Fruit fly (Drosophila melanogaster) whole organism, embryonic: Measurements from ENCODE around the gene Cyt-b5-r.

Source experiments
- CG4854 ChIP-seq: fragments of 200-800 bp; sonication (Bioruptor generic); optimal IDR thresholded peaks from 2 replicates; lab custom pipeline; 2016; ENCODE audit warnings: missing biosample characterization, missing genetic modification characterization, inconsistent platforms
- CG7839 ChIP-seq: fragments of 200-800 bp; sonication (Bioruptor generic); optimal IDR thresholded peaks from 3 replicates; lab custom pipeline; 2018; ENCODE audit warnings: missing biosample characterization, mild to moderate bottlenecking, missing genetic modification characterization, moderate library complexity
- CG9215 ChIP-seq: fragments of 200-800 bp; sonication (Bioruptor generic); IDR thresholded peaks from 2 replicates; pipeline ENCODE4 v1.3.6; 2022; ENCODE audit warnings: missing biosample characterization, missing genetic modification characterization
- Ptx1 ChIP-seq: fragments of 200-800 bp; sonication (Bioruptor generic); IDR thresholded peaks from 2 replicates; pipeline ENCODE4 v1.3.6; 2022; ENCODE audit warnings: missing biosample characterization, missing genetic modification characterization
- Stat92E ChIP-seq, 3 experiments: fragments of >200 bp in 2 of 3; fragments of 200-800 bp in 1 of 3; sonication (Bioruptor generic) in 1 of 3; optimal IDR thresholded peaks; 2 replicates each; lab custom pipeline; 2017 to 2019; ENCODE audit warnings: missing biosample characterization in 3 of 3, missing genetic modification characterization in 3 of 3, mild to moderate bottlenecking in 1 of 3, moderate library complexity in 1 of 3
- ab ChIP-seq: fragments of 200-800 bp; sonication (Bioruptor generic); optimal IDR thresholded peaks from 2 replicates; lab custom pipeline; 2016; ENCODE audit warnings: missing biosample characterization, missing genetic modification characterization
- gfzf ChIP-seq: fragments of 200-800 bp; sonication (Bioruptor generic); optimal IDR thresholded peaks from 2 replicates; lab custom pipeline; 2016; ENCODE audit warnings: missing biosample characterization, mild to moderate bottlenecking, missing genetic modification characterization, moderate library complexity
- twi ChIP-seq: fragments of 200-800 bp; optimal IDR thresholded peaks from 2 replicates; lab custom pipeline; 2019; ENCODE audit warnings: missing biosample characterization, mild to moderate bottlenecking, missing genetic modification characterization, moderate library complexity
- wor ChIP-seq: fragments of 200-800 bp; sonication (Bioruptor generic); IDR thresholded peaks from 2 replicates; pipeline ENCODE4 v1.3.6; 2022; ENCODE audit warnings: missing biosample characterization, missing genetic modification characterization

dm6 chr2L:16793970-16794369, 3.4 kb upstream of the Cyt-b5-r start, which contains the start of gene Ugt37C2:
- TF ChIP-seq gfzf (GFP tag; lab: Kevin White, UChicago): no peak
- no peak for TF ChIP-seq ab (GFP tag; lab: Kevin White, UChicago)
- no peak for TF ChIP-seq CG4854 (GFP tag; lab: Kevin White, UChicago)
- TF ChIP-seq Stat92E (GFP tag; optimal IDR thresholded peaks at IDR 0.05; lab: Kevin White, UChicago): no peak
- no peak for TF ChIP-seq wor (GFP tag; lab: Robert Waterston, UW)
- no peak for TF ChIP-seq twi (tag; lab: Kevin White, UChicago)
- TF ChIP-seq CG9215: no peak
- TF ChIP-seq Ptx1: no peak
- TF ChIP-seq CG7839: no peak
